Worm (Caenorhabditis elegans) whole organism, mixed stage, embryonic: ENCODE results near the gene T07G12.4.

Experiments
- ceh-39 ChIP-seq: fragments of 150-350 bp; optimal IDR thresholded peaks from 2 replicates; lab custom pipeline; 2014; ENCODE audit warnings: missing biosample characterization, missing genetic modification characterization
- ces-1 ChIP-seq: fragments of 150-350 bp; optimal IDR thresholded peaks from 2 replicates; lab custom pipeline; 2014; ENCODE audit warnings: missing biosample characterization, missing genetic modification reagents, missing genetic modification characterization
- nhr-12 ChIP-seq: fragments of 150-350 bp; optimal IDR thresholded peaks from 2 replicates; lab custom pipeline; 2014; ENCODE audit warnings: missing biosample characterization, missing genetic modification characterization
- nhr-28 ChIP-seq: fragments of 150-350 bp; optimal IDR thresholded peaks from 2 replicates; lab custom pipeline; 2014; ENCODE audit warnings: missing biosample characterization, missing genetic modification characterization
- unc-62 ChIP-seq: fragments of 150-350 bp; optimal IDR thresholded peaks from 2 replicates; lab custom pipeline; 2014; ENCODE audit warnings: missing biosample characterization, missing genetic modification reagents, missing genetic modification characterization
- ztf-11 ChIP-seq: fragments of 150-350 bp; optimal IDR thresholded peaks from 2 replicates; lab custom pipeline; 2014; ENCODE audit warnings: missing biosample characterization, missing genetic modification characterization

DNA sequence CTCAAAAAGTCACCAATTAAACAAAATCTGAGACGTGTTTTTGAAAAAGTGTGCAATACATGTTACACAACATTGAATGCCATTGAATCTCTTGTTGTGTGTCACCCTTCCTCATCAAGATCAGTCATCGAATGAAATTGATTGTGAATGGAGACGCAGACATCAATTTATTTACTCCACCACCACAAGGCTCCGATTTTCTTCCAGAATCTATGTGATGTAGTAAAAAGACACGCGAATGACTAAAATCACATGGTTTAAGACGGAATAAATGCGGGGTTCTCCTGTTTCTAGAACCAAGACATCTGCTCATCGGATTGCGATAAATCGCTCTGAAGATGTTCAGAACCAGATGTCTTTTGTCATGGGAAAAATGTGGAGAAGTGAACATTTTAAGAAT, 25.7 kb downstream of the T07G12.4 start:
- TF ChIP-seq ceh-39 (tag; lab: Kevin White, UChicago) (no peak), unc-62 (peak; percentile 73), nhr-28 (tag; lab: Kevin White, UChicago) (no peak), nhr-12 (no peak), ztf-11 (tag; lab: Kevin White, UChicago) (no peak), ces-1 (no peak)
